Worm (Caenorhabditis elegans): ENCODE measurements around the gene C17H12.37.

C17H12.37 gene

DNA sequence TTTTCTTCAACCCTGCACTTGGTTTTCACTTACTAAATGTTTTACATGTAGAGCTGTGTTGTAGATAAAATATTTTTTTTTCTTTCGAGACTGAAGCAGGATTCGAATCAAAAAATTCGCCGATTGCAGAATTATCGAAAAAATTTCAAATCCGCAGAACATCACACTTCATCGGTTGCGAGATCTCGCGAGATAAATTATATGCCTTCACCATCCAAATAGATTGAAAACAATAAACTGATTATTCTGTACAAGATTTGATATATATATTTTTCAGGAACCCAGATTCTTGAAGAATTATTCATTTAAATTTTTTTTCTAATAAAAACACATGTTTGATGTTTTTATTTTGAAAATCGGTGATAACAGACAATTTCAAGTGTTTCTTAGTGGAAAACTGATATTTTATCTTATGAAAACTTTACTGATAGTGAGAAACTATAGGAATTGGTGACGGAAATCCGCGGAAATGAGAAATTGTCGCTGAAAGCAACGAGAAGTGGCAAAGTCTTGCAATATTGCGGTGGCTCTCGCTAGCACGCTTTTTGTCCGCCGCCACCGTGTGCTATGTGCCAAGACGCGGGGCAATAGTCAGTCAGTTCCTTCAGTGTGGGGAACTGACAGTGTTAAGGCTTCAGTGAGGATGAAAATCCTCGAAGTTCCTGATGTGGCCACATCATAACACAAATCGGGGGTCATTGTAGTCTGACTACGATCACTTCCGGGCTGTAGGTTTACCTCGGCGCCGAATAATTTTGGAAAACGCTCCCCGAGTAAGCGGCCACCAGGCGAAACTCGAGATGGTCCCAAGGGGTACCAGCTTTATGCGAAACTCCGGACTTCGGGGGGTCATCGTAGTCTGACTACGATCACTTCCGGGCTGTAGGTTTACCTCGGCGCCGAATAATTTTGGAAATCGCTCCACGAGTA, 12.3 kb upstream of the C17H12.37 start:
- TF ChIP-seq F13H6.1 (tag; optimal IDR thresholded peaks at IDR 0.05) (no peak), ama-1 (optimal IDR thresholded peaks at IDR 0.05) (no peak), hlh-6 (tag; optimal IDR thresholded peaks at IDR 0.05) (no peak), ets-4 (tag; optimal IDR thresholded peaks at IDR 0.05) (no peak), K02D7.2 (tag; optimal IDR thresholded peaks at IDR 0.05) (no peak), ceh-2 (tag; optimal IDR thresholded peaks at IDR 0.05) (no peak), eyg-1 (tag; optimal IDR thresholded peaks at IDR 0.05) (no peak), pat-9 (tag; optimal IDR thresholded peaks at IDR 0.05) (no peak), Y22D7AL.16 (tag; optimal IDR thresholded peaks at IDR 0.05) (no peak), pha-4 (tag; optimal IDR thresholded peaks at IDR 0.05) (no peak), ceh-45 (GFP tag; IDR thresholded peaks at IDR 0.05) (no peak), hlh-15 (tag; optimal IDR thresholded peaks at IDR 0.05) (no peak), fax-1 (tag; optimal IDR thresholded peaks at IDR 0.05) (no peak), ceh-14 (tag; optimal IDR thresholded peaks at IDR 0.05) (no peak), gmeb-2 (tag; optimal IDR thresholded peaks at IDR 0.05) (no peak)

DNA sequence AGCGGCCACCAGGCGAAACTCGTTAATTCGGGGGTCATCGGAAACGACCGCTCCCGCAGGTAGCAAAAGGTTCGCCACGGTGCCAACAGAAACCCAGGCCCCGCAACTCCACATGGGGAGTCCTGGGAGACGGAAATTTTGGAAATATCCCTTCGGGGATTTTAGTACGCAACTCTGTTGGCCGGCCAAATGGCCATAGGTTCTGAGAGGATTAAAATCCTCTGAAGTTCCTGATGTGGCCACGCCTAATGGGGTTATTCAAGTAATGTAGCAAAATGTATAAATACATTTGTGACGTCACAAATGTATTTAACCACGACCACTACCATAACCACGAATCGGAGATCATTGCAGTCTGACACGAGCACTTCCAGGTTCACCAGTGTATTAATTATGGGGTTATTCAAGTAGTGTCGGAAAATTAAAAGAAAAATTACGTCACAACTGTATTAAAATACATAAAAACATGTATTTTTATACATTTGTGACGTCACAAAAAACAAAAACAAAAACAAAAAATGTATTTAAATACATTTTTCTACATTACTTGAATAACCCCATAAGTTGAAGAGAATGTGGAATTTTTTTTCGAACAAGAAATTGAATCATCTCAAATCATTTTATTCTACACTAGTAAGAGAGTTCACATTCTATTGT, 11.5 kb upstream of the C17H12.37 start:
- TF ChIP-seq eyg-1 (tag; optimal IDR thresholded peaks at IDR 0.05) (no peak), hlh-13 (GFP tag; optimal IDR thresholded peaks at IDR 0.05) (no peak), ceh-2 (tag; optimal IDR thresholded peaks at IDR 0.05) (no peak), fkh-10 (GFP tag; optimal IDR thresholded peaks at IDR 0.05) (no peak), gmeb-2 (tag; optimal IDR thresholded peaks at IDR 0.05) (no peak), pros-1 (tag; optimal IDR thresholded peaks at IDR 0.05) (no peak), che-1 (tag; optimal IDR thresholded peaks at IDR 0.05) (no peak), sox-2 (GFP tag; IDR thresholded peaks at IDR 0.05) (no peak), npax-4 (tag; optimal IDR thresholded peaks at IDR 0.05) (no peak), pax-1 (tag; optimal IDR thresholded peaks at IDR 0.05) (no peak), tbx-2 (tag; optimal IDR thresholded peaks at IDR 0.05) (no peak), dve-1 (tag; optimal IDR thresholded peaks at IDR 0.05) (no peak)

DNA sequence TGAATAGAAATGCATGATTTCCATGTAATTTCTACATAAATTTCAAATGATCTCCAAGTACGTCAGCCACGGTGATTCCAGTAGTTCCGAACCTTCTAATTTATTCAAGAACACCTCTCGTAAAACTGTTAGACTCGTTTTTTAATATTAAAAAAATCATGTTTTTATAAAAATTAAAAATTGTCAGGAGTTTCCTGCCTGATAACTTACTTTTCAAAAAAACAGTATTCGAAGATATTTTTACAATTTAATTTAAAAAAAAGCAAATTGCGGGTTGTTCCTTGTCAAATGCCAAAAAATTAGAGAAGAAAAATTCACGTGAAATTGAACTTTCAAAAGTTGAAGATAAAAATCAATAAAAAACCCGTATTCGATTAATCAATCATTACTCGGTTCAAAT, 9.4 kb upstream of the C17H12.37 start, which contains the start of the genes C17H12.3 and C17H12.12:
Gene C17H12.3 (minus strand): TSS at position 101 of the 400 bp plus-strand sequence.
Gene C17H12.12 (plus strand): TSS at position 396 of the 400 bp plus-strand sequence.
- TF ChIP-seq sox-2 (GFP tag; IDR thresholded peaks at IDR 0.05) (no peak), unc-86 (tag; optimal IDR thresholded peaks at IDR 0.05) (no peak), hlh-13 (GFP tag; optimal IDR thresholded peaks at IDR 0.05) (no peak), K02D7.2 (tag; optimal IDR thresholded peaks at IDR 0.05) (no peak), hlh-8 (tag; optimal IDR thresholded peaks at IDR 0.05) (no peak), ceh-34 (tag; optimal IDR thresholded peaks at IDR 0.05) (no peak), unc-42 (tag; optimal IDR thresholded peaks at IDR 0.05) (no peak), pax-1 (tag; optimal IDR thresholded peaks at IDR 0.05) (no peak), ceh-45 (GFP tag; IDR thresholded peaks at IDR 0.05) (no peak), ceh-18 (tag; optimal IDR thresholded peaks at IDR 0.05) (no peak), fkh-6 (tag; optimal IDR thresholded peaks at IDR 0.05) (no peak)

DNA sequence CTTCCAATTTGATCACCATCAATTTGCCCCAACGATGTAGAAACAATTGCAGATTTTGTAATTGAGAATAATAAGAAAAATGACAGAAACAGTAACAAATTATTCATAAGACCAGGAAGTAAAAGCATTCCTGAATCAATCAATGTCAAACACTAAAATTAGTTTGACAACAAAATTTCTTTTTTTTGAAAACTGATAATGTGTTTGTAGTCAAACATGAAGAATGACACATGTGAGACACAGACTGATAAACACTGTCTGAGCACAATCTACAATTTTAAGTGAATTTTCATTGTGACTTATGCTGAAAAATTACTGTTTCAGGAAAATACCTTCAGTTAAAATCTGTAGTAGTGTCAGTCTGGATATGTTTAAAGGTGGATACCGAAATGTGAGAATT, 2.8 kb upstream of the C17H12.37 start, which contains the start of the genes cest-4 and C17H12.11:
Gene cest-4 (minus strand): TSS at position 206 of the 400 bp plus-strand sequence.
Gene C17H12.11 (plus strand): TSS at position 256 of the 400 bp plus-strand sequence.
- TF ChIP-seq rnt-1 (tag; optimal IDR thresholded peaks at IDR 0.05) (no peak), elt-2 (tag; optimal IDR thresholded peaks at IDR 0.05) (no peak), tbx-7 (tag; optimal IDR thresholded peaks at IDR 0.05) (no peak), ceh-9 (tag; optimal IDR thresholded peaks at IDR 0.05) (no peak), ceh-2 (tag; optimal IDR thresholded peaks at IDR 0.05) (no peak), sox-4 (tag; optimal IDR thresholded peaks at IDR 0.05) (no peak), mec-3 (tag; optimal IDR thresholded peaks at IDR 0.05; ENCODE audit: borderline replicate concordance) (no peak), tbx-2 (tag; optimal IDR thresholded peaks at IDR 0.05) (no peak), sdc-2 (tag; optimal IDR thresholded peaks at IDR 0.05) (no peak), hlh-8 (tag; optimal IDR thresholded peaks at IDR 0.05) (no peak), ama-1 (optimal IDR thresholded peaks at IDR 0.05) (no peak), ceh-18 (tag; optimal IDR thresholded peaks at IDR 0.05) (no peak)

All from whole organism, late embryonic.